Fruit fly (Drosophila melanogaster) whole organism, embryonic: Measurements from ENCODE around the gene CG32095.

ENCODE experiments used
- BEAF-32 ChIP-seq: fragments of 200-800 bp; sonication (Bioruptor generic); optimal IDR thresholded peaks from 3 replicates; lab custom pipeline; 2017; ENCODE audit warnings: missing biosample characterization, missing genetic modification characterization, mild to moderate bottlenecking, moderate library complexity, missing genetic modification reagents
- Bteb2 ChIP-seq: fragments of 200-800 bp; sonication (Bioruptor generic); optimal IDR thresholded peaks from 2 replicates; lab custom pipeline; 2016; ENCODE audit warnings: missing biosample characterization, missing genetic modification characterization
- CG10959 ChIP-seq: fragments of 200-800 bp; sonication (Bioruptor generic); IDR thresholded peaks from 2 replicates; pipeline ENCODE4 v1.3.6; 2022; ENCODE audit warnings: missing biosample characterization, missing genetic modification characterization
- CG12071 ChIP-seq: fragments of 200-800 bp; sonication (Bioruptor generic); optimal IDR thresholded peaks from 3 replicates; lab custom pipeline; 2018; ENCODE audit warnings: missing biosample characterization, mild to moderate bottlenecking, missing genetic modification characterization
- CG12769 ChIP-seq: fragments of 200-800 bp; sonication (Bioruptor generic); optimal IDR thresholded peaks from 2 replicates; lab custom pipeline; 2019; ENCODE audit warnings: missing biosample characterization, mild to moderate bottlenecking, missing genetic modification characterization, moderate library complexity
- CG13424 ChIP-seq: fragments of 200-800 bp; sonication (Bioruptor generic); optimal IDR thresholded peaks from 2 replicates; lab custom pipeline; 2019; ENCODE audit warnings: missing biosample characterization, mild to moderate bottlenecking, missing genetic modification characterization, moderate library complexity
- CG14441 ChIP-seq: fragments of 200-800 bp; sonication (Bioruptor generic); IDR thresholded peaks from 2 replicates; pipeline ENCODE4 v1.3.6; 2022; ENCODE audit warnings: missing biosample characterization, missing genetic modification characterization
- CG14860 ChIP-seq: fragments of 200-800 bp; sonication (Bioruptor generic); IDR thresholded peaks from 3 replicates; pipeline ENCODE4 v1.3.6; 2022; ENCODE audit warnings: missing biosample characterization, missing genetic modification characterization; ENCODE audit not compliant: partially characterized antibody
- CG16779 ChIP-seq: fragments of 200-800 bp; sonication (Bioruptor generic); IDR thresholded peaks from 2 replicates; pipeline ENCODE4 v1.3.6; 2022; ENCODE audit warnings: missing biosample characterization, missing genetic modification characterization
- CG16813 ChIP-seq: fragments of 200-800 bp; sonication (Bioruptor generic); IDR thresholded peaks from 3 replicates; pipeline ENCODE4 v1.3.6; 2022; ENCODE audit warnings: missing biosample characterization, missing genetic modification characterization; ENCODE audit not compliant: partially characterized antibody
- CG18619 ChIP-seq: fragments of 200-800 bp; sonication (Bioruptor generic); optimal IDR thresholded peaks from 3 replicates; lab custom pipeline; 2017; ENCODE audit warnings: missing biosample characterization, mild to moderate bottlenecking, missing genetic modification characterization
- CG30403 ChIP-seq: fragments of 200-800 bp; sonication (Bioruptor generic); optimal IDR thresholded peaks from 3 replicates; lab custom pipeline; 2016; ENCODE audit warnings: missing biosample characterization, missing genetic modification characterization
- CG3163 ChIP-seq: fragments of 200-800 bp; sonication (Bioruptor generic); optimal IDR thresholded peaks from 3 replicates; lab custom pipeline; 2016; ENCODE audit warnings: missing biosample characterization, missing genetic modification characterization
- CG32532 ChIP-seq: fragments of 200-800 bp; sonication (Bioruptor generic); IDR thresholded peaks from 2 replicates; pipeline ENCODE4 v1.3.6; 2022; ENCODE audit warnings: missing biosample characterization, missing genetic modification characterization
- CG4360 ChIP-seq: fragments of 200-800 bp; sonication (Bioruptor generic); IDR thresholded peaks from 2 replicates; pipeline ENCODE4 v1.3.6; 2022; ENCODE audit warnings: missing biosample characterization, missing genetic modification characterization
- CG4707 ChIP-seq: fragments of 200-800 bp; sonication (Bioruptor generic); optimal IDR thresholded peaks from 2 replicates; lab custom pipeline; 2018; ENCODE audit warnings: missing biosample characterization, mild to moderate bottlenecking, missing genetic modification characterization, moderate library complexity
- CG7839 ChIP-seq: fragments of 200-800 bp; sonication (Bioruptor generic); optimal IDR thresholded peaks from 3 replicates; lab custom pipeline; 2018; ENCODE audit warnings: missing biosample characterization, mild to moderate bottlenecking, missing genetic modification characterization, moderate library complexity
- CG8924 ChIP-seq: fragments of 200-800 bp; optimal IDR thresholded peaks from 3 replicates; lab custom pipeline; 2019; ENCODE audit warnings: missing biosample characterization, mild to moderate bottlenecking, missing genetic modification characterization, moderate library complexity
- Chrac-16 ChIP-seq: fragments of 200-800 bp; sonication (Bioruptor generic); optimal IDR thresholded peaks from 3 replicates; lab custom pipeline; 2016; ENCODE audit warnings: missing biosample characterization, missing genetic modification characterization
- Ets65A ChIP-seq: fragments of 200-800 bp; sonication (Bioruptor generic); peaks from one replicate; lab custom pipeline; 2016; ENCODE audit warnings: missing biosample characterization, missing genetic modification characterization
- Fer2 ChIP-seq: fragments of 200-800 bp; sonication (Bioruptor generic); optimal IDR thresholded peaks from 2 replicates; lab custom pipeline; 2018; ENCODE audit warnings: missing biosample characterization, mild to moderate bottlenecking, missing genetic modification characterization, moderate library complexity
- Hand ChIP-seq: fragments of 200-800 bp; sonication (Bioruptor generic); optimal IDR thresholded peaks from 2 replicates; lab custom pipeline; 2017; ENCODE audit warnings: mild to moderate bottlenecking, missing biosample characterization, missing genetic modification reagents, missing genetic modification characterization
- Hsf ChIP-seq: fragments of 200-800 bp; sonication (Bioruptor generic); optimal IDR thresholded peaks from 3 replicates; lab custom pipeline; 2016; ENCODE audit warnings: missing biosample characterization, missing genetic modification characterization
- Jarid2 ChIP-seq: fragments of 200-800 bp; sonication (Bioruptor generic); optimal IDR thresholded peaks from 3 replicates; lab custom pipeline; 2017; ENCODE audit warnings: mild to moderate bottlenecking, missing biosample characterization, missing genetic modification reagents, missing genetic modification characterization
- Kr ChIP-seq: fragments of 200-800 bp; sonication (Bioruptor generic); optimal IDR thresholded peaks from 2 replicates; lab custom pipeline; 2017; ENCODE audit warnings: missing biosample characterization, mild to moderate bottlenecking, missing genetic modification characterization
- Lim3 ChIP-seq: fragments of 200-800 bp; sonication (Bioruptor generic); IDR thresholded peaks from 2 replicates; pipeline ENCODE4 v1.3.6; 2022; ENCODE audit warnings: missing biosample characterization, missing genetic modification characterization
- Mrtf ChIP-seq: fragments of 200-800 bp; sonication (Bioruptor generic); IDR thresholded peaks from 3 replicates; pipeline ENCODE4 v1.3.6; 2022; ENCODE audit warnings: missing biosample characterization, missing genetic modification characterization
- NK7.1 ChIP-seq: fragments of 200-800 bp; sonication (Bioruptor generic); optimal IDR thresholded peaks from 3 replicates; lab custom pipeline; 2016; ENCODE audit warnings: missing biosample characterization, missing genetic modification characterization
- Sin3A ChIP-seq: fragments of >200 bp; optimal IDR thresholded peaks from 2 replicates; lab custom pipeline; 2018
- amos ChIP-seq: fragments of 200-800 bp; sonication (Bioruptor generic); IDR thresholded peaks from 2 replicates; pipeline ENCODE4 v1.3.6; 2022; ENCODE audit warnings: missing biosample characterization, missing genetic modification characterization; ENCODE audit not compliant: partially characterized antibody
- cato ChIP-seq: fragments of 200-800 bp; sonication (Bioruptor generic); optimal IDR thresholded peaks from 2 replicates; lab custom pipeline; 2016; ENCODE audit warnings: missing biosample characterization, missing genetic modification characterization, borderline replicate concordance
- corto ChIP-seq: fragments of 200-800 bp; sonication (Bioruptor generic); optimal IDR thresholded peaks from 2 replicates; lab custom pipeline; 2016; ENCODE audit warnings: missing biosample characterization, mild to moderate bottlenecking, missing genetic modification characterization, moderate library complexity
- crp ChIP-seq, 2 experiments: fragments of 200-800 bp; sonication (Bioruptor generic); optimal IDR thresholded peaks; 2 replicates in 1 of 2; 3 replicates in 1 of 2; lab custom pipeline; 2017; ENCODE audit warnings: missing biosample characterization in 2 of 2, missing genetic modification characterization in 2 of 2, mild to moderate bottlenecking in 1 of 2, moderate library complexity in 1 of 2
- dan ChIP-seq: fragments of 200-800 bp; sonication (Bioruptor generic); IDR thresholded peaks from 2 replicates; pipeline ENCODE4 v1.3.6; 2022; ENCODE audit warnings: missing biosample characterization, missing genetic modification characterization
- exex ChIP-seq: fragments of 200-800 bp; sonication (Bioruptor generic); optimal IDR thresholded peaks from 4 replicates; lab custom pipeline; 2018; ENCODE audit warnings: missing biosample characterization, mild to moderate bottlenecking, missing genetic modification characterization, moderate library complexity
- ftz-f1 ChIP-seq: fragments of 200-800 bp; sonication (Bioruptor generic); optimal IDR thresholded peaks from 2 replicates; lab custom pipeline; 2016; ENCODE audit warnings: missing biosample characterization, missing genetic modification characterization
- fu2 ChIP-seq: fragments of 200-800 bp; sonication (Bioruptor generic); optimal IDR thresholded peaks from 2 replicates; lab custom pipeline; 2016; ENCODE audit warnings: missing biosample characterization, missing genetic modification characterization
- gcm ChIP-seq: fragments of 200-800 bp; sonication (Bioruptor generic); optimal IDR thresholded peaks from 2 replicates; lab custom pipeline; 2019; ENCODE audit warnings: missing biosample characterization, mild to moderate bottlenecking, missing genetic modification characterization, moderate library complexity
- nerfin-1 ChIP-seq: fragments of 200-800 bp; sonication (Bioruptor generic); optimal IDR thresholded peaks from 3 replicates; lab custom pipeline; 2019; ENCODE audit warnings: missing biosample characterization, mild to moderate bottlenecking, missing genetic modification characterization, moderate library complexity
- odd ChIP-seq: fragments of 200-800 bp; sonication (Bioruptor generic); optimal IDR thresholded peaks from 2 replicates; lab custom pipeline; 2017; ENCODE audit warnings: missing biosample characterization, mild to moderate bottlenecking, missing genetic modification characterization
- pan ChIP-seq, 4 experiments: fragments of >200 bp in 3 of 4; fragments of 200-800 bp in 1 of 4; sonication (Bioruptor generic) in 1 of 4; optimal IDR thresholded peaks in 3 of 4; IDR thresholded peaks in 1 of 4; 2 replicates each; pipeline versions ENCODE4 v1.3.6 to Lab custom; 2017 to 2022; ENCODE audit warnings: missing biosample characterization in 2 of 4, missing genetic modification characterization in 2 of 4, mixed read lengths in 1 of 4
- shn ChIP-seq: fragments of 200-800 bp; sonication (Bioruptor generic); optimal IDR thresholded peaks from 3 replicates; lab custom pipeline; 2016; ENCODE audit warnings: missing biosample characterization, missing genetic modification characterization
- slou ChIP-seq: fragments of 200-800 bp; sonication (Bioruptor generic); optimal IDR thresholded peaks from 3 replicates; lab custom pipeline; 2016; ENCODE audit warnings: missing biosample characterization, missing genetic modification characterization
- sob ChIP-seq: fragments of 200-800 bp; sonication (Bioruptor generic); IDR thresholded peaks from 2 replicates; pipeline ENCODE4 v1.3.6; 2022; ENCODE audit warnings: missing biosample characterization, missing genetic modification characterization
- tgo ChIP-seq: fragments of 200-800 bp; sonication (Bioruptor generic); IDR thresholded peaks from 3 replicates; pipeline ENCODE4 v1.3.6; 2022; ENCODE audit warnings: missing biosample characterization, missing genetic modification characterization
- unc-4 ChIP-seq: fragments of 200-800 bp; sonication (Bioruptor generic); IDR thresholded peaks from 2 replicates; pipeline ENCODE4 v1.3.6; 2022; ENCODE audit warnings: missing biosample characterization, missing genetic modification characterization; ENCODE audit not compliant: partially characterized antibody
- wek ChIP-seq: fragments of 200-800 bp; sonication (Bioruptor generic); optimal IDR thresholded peaks from 3 replicates; lab custom pipeline; 2018; ENCODE audit warnings: missing biosample characterization, mild to moderate bottlenecking, missing genetic modification characterization, moderate library complexity
- zen ChIP-seq: fragments of 200-800 bp; sonication (Bioruptor generic); optimal IDR thresholded peaks from 3 replicates; lab custom pipeline; 2018; ENCODE audit warnings: missing biosample characterization, mild to moderate bottlenecking, missing genetic modification characterization, moderate library complexity

Gene CG32095

dm6 chr3L:11819639-11820456 is 5.7 kb downstream of the CG32095 start (continued):
- no peak for TF ChIP-seq odd (GFP tag; lab: Kevin White, UChicago)
- no peak for TF ChIP-seq Chrac-16 (GFP tag; lab: Kevin White, UChicago)
- TF ChIP-seq slou (GFP tag; lab: Kevin White, UChicago), result no peak
- no peak for TF ChIP-seq CG12769 (tag; lab: Kevin White, UChicago)
- TF ChIP-seq fu2, result peak; percentile 1
- TF ChIP-seq CG32532 (GFP tag; lab: Robert Waterston, UW), result peak; percentile 72; the same call in 1 of the 2 replicates
- no peak for TF ChIP-seq CG16779 (GFP tag; lab: Robert Waterston, UW)
- peak; percentile 11 for TF ChIP-seq CG30403 (GFP tag; lab: Kevin White, UChicago)
- TF ChIP-seq exex (tag; lab: Kevin White, UChicago), result peak; percentile 91
- TF ChIP-seq Hsf (GFP tag; lab: Kevin White, UChicago), result peak; percentile 41
- TF ChIP-seq Bteb2, result peak; percentile 27
- no peak for TF ChIP-seq CG4707 (GFP tag; lab: Kevin White, UChicago)
- TF ChIP-seq tgo (GFP tag; lab: Robert Waterston, UW), result peak; percentile 44; the same call in 1 of the 3 replicates
- no peak for TF ChIP-seq dan (GFP tag; lab: Robert Waterston, UW)
- TF ChIP-seq CG3163 (GFP tag; lab: Kevin White, UChicago), result peak; percentile 77
- no peak for TF ChIP-seq cato (GFP tag; lab: Kevin White, UChicago)
- peak; percentile 19 for TF ChIP-seq CG18619 (GFP tag; lab: Kevin White, UChicago)
- no peak for TF ChIP-seq amos
- TF ChIP-seq Mrtf (GFP tag; lab: Robert Waterston, UW), result no peak
- peak; percentile 63 for TF ChIP-seq sob (GFP tag; lab: Robert Waterston, UW)
- no peak for TF ChIP-seq CG14860 (GFP tag; lab: Robert Waterston, UW)
- peak; percentile 25 for TF ChIP-seq Hand (GFP tag; lab: Kevin White, UChicago)
- TF ChIP-seq zen (tag; lab: Kevin White, UChicago), result no peak
- TF ChIP-seq CG7839, result peak; percentile 59
- TF ChIP-seq corto (GFP tag; lab: Kevin White, UChicago), result peak; percentile 14
- TF ChIP-seq Fer2 (tag; lab: Kevin White, UChicago), result no peak
- peak; percentile 31 for TF ChIP-seq CG12071 (GFP tag; lab: Kevin White, UChicago)
- TF ChIP-seq wek, result peak; percentile 18
- TF ChIP-seq shn (GFP tag; lab: Kevin White, UChicago), result peak; percentile 48
- no peak for TF ChIP-seq Lim3 (GFP tag; lab: Robert Waterston, UW)
- no peak for TF ChIP-seq CG10959 (GFP tag; lab: Robert Waterston, UW)
- peak; percentile 57 for TF ChIP-seq CG13424 (tag; lab: Kevin White, UChicago)
- TF ChIP-seq Sin3A (lab: Kevin White, UChicago), result no peak
- no peak for TF ChIP-seq ftz-f1
- no peak for TF ChIP-seq CG16813 (GFP tag; lab: Robert Waterston, UW)
- no peak for TF ChIP-seq crp (GFP tag; optimal IDR thresholded peaks at IDR 0.05; lab: Kevin White, UChicago)
- peak; percentile 23; the same call in 1 of the 2 replicates for TF ChIP-seq unc-4
- TF ChIP-seq nerfin-1 (tag; lab: Kevin White, UChicago), result peak; percentile 45
- TF ChIP-seq CG4360 (GFP tag; lab: Robert Waterston, UW), result no peak
- no peak for TF ChIP-seq pan (optimal IDR thresholded peaks at IDR 0.05; lab: Kevin White, UChicago)
- peak in 1 of 2 experiments; percentile 74 for TF ChIP-seq pan (GFP tag; optimal IDR thresholded peaks at IDR 0.05 in 1 of 2, IDR thresholded peaks at IDR 0.05 in 1 of 2)
- no peak for TF ChIP-seq BEAF-32
- no peak for TF ChIP-seq Ets65A (GFP tag; lab: Kevin White, UChicago)
- TF ChIP-seq gcm, result no peak
- TF ChIP-seq Kr (GFP tag; lab: Kevin White, UChicago), result no peak
- TF ChIP-seq NK7.1 (GFP tag; lab: Kevin White, UChicago), result no peak
- TF ChIP-seq CG14441 (GFP tag; lab: Robert Waterston, UW), result peak; percentile 58; the same call in 1 of the 2 replicates
- peak; percentile 48 for TF ChIP-seq Jarid2 (GFP tag; lab: Kevin White, UChicago)
- peak; percentile 35 for TF ChIP-seq CG8924 (tag; lab: Kevin White, UChicago)
